Worm (Caenorhabditis elegans) whole organism, L2 larva: ENCODE data around the gene skr-12.

Experiments used
- C34F6.9 ChIP-seq: fragments of 150-350 bp; optimal IDR thresholded peaks from 2 replicates; lab custom pipeline; 2014; ENCODE audit warnings: missing biosample characterization, missing genetic modification characterization
- F13H6.1 ChIP-seq: sonication (generic microtip); optimal IDR thresholded peaks from 2 replicates; lab custom pipeline; 2016; ENCODE audit warnings: missing genetic modification characterization, missing compliant biosample characterization
- R02D3.7 ChIP-seq: fragments of 150-350 bp; optimal IDR thresholded peaks from 2 replicates; lab custom pipeline; 2014; ENCODE audit warnings: missing biosample characterization, missing genetic modification characterization
- Y55F3AM.14 ChIP-seq: fragments of 200-800 bp; sonication (Bioruptor generic); optimal IDR thresholded peaks from 2 replicates; lab custom pipeline; 2018; ENCODE audit warnings: mild to moderate bottlenecking, missing genetic modification characterization, missing compliant biosample characterization
- ZK546.5 ChIP-seq: sonication (generic microtip); optimal IDR thresholded peaks from 2 replicates; lab custom pipeline; 2017; ENCODE audit warnings: missing biosample characterization, missing genetic modification characterization
- alr-1 ChIP-seq: fragments of 150-350 bp; optimal IDR thresholded peaks from 2 replicates; lab custom pipeline; 2014; ENCODE audit warnings: missing biosample characterization, missing genetic modification characterization
- aly-2 ChIP-seq: fragments of 150-350 bp; optimal IDR thresholded peaks from 2 replicates; lab custom pipeline; 2014; ENCODE audit warnings: missing biosample characterization, missing genetic modification characterization
- blmp-1 ChIP-seq: sonication (generic microtip); optimal IDR thresholded peaks from 2 replicates; lab custom pipeline; 2017; ENCODE audit warnings: missing genetic modification characterization, mild to moderate bottlenecking, missing compliant biosample characterization, antibody characterized with exemption, moderate library complexity; ENCODE audit not compliant: insufficient read depth
- ceh-16 ChIP-seq: fragments of 150-350 bp; optimal IDR thresholded peaks from 2 replicates; lab custom pipeline; 2014; ENCODE audit warnings: missing biosample characterization, missing genetic modification characterization
- ceh-82 ChIP-seq: fragments of 150-350 bp; optimal IDR thresholded peaks from 2 replicates; lab custom pipeline; 2014; ENCODE audit warnings: missing biosample characterization, missing genetic modification characterization
- crh-2 ChIP-seq: sonication (generic microtip); optimal IDR thresholded peaks from 2 replicates; lab custom pipeline; 2017; ENCODE audit warnings: missing biosample characterization, missing genetic modification characterization
- dmd-4 ChIP-seq: sonication (generic microtip); optimal IDR thresholded peaks from 2 replicates; lab custom pipeline; 2017; ENCODE audit warnings: missing biosample characterization, missing genetic modification characterization
- egl-27 ChIP-seq: sonication (generic microtip); optimal IDR thresholded peaks from 3 replicates; lab custom pipeline; 2017; ENCODE audit warnings: missing biosample characterization, missing genetic modification reagents, missing genetic modification characterization
- elt-1 ChIP-seq: fragments of 150-350 bp; optimal IDR thresholded peaks from 2 replicates; lab custom pipeline; 2014; ENCODE audit warnings: missing biosample characterization, missing genetic modification characterization
- elt-3 ChIP-seq: sonication (generic microtip); optimal IDR thresholded peaks from 2 replicates; lab custom pipeline; 2017; ENCODE audit warnings: missing biosample characterization, missing genetic modification characterization
- fos-1 ChIP-seq: fragments of 150-350 bp; optimal IDR thresholded peaks from 2 replicates; lab custom pipeline; 2014; ENCODE audit warnings: missing biosample characterization, missing genetic modification characterization
- gmeb-1 ChIP-seq: fragments of 150-350 bp; optimal IDR thresholded peaks from 2 replicates; lab custom pipeline; 2014; ENCODE audit warnings: missing biosample characterization, missing genetic modification characterization
- lin-11 ChIP-seq: fragments of 150-350 bp; sonication (generic microtip); optimal IDR thresholded peaks from 2 replicates; lab custom pipeline; 2014; ENCODE audit warnings: missing biosample characterization, missing genetic modification characterization, inconsistent platforms, mixed read lengths
- lin-13 ChIP-seq: fragments of 150-350 bp; optimal IDR thresholded peaks from 2 replicates; lab custom pipeline; 2014; ENCODE audit warnings: missing biosample characterization, missing genetic modification reagents, missing genetic modification characterization
- mab-5 ChIP-seq: fragments of 150-350 bp; optimal IDR thresholded peaks from 2 replicates; lab custom pipeline; 2014; ENCODE audit warnings: missing biosample characterization, missing genetic modification characterization
- nhr-10 ChIP-seq: sonication (generic microtip); optimal IDR thresholded peaks from 2 replicates; lab custom pipeline; 2017; ENCODE audit warnings: missing biosample characterization, missing genetic modification characterization
- nhr-12 ChIP-seq: fragments of 150-350 bp; optimal IDR thresholded peaks from 2 replicates; lab custom pipeline; 2014; ENCODE audit warnings: missing biosample characterization, missing genetic modification characterization
- nhr-129 ChIP-seq: fragments of 150-350 bp; optimal IDR thresholded peaks from 2 replicates; lab custom pipeline; 2014; ENCODE audit warnings: missing biosample characterization, missing genetic modification characterization
- nhr-23 ChIP-seq: fragments of 150-350 bp; optimal IDR thresholded peaks from 2 replicates; lab custom pipeline; 2014; ENCODE audit warnings: missing biosample characterization, missing genetic modification reagents, missing genetic modification characterization
- nhr-25 ChIP-seq: fragments of 150-350 bp; sonication (generic microtip); optimal IDR thresholded peaks from 3 replicates; lab custom pipeline; 2014; ENCODE audit warnings: missing biosample characterization, missing genetic modification characterization
- nhr-6 ChIP-seq: fragments of 150-350 bp; optimal IDR thresholded peaks from 2 replicates; lab custom pipeline; 2014; ENCODE audit warnings: missing biosample characterization, missing genetic modification characterization
- nhr-77 ChIP-seq: fragments of 150-350 bp; optimal IDR thresholded peaks from 2 replicates; lab custom pipeline; 2014; ENCODE audit warnings: missing biosample characterization, missing genetic modification characterization
- peb-1 ChIP-seq: fragments of 150-350 bp; optimal IDR thresholded peaks from 2 replicates; lab custom pipeline; 2014; ENCODE audit warnings: missing biosample characterization, missing genetic modification characterization
- sem-4 ChIP-seq: fragments of 150-350 bp; optimal IDR thresholded peaks from 2 replicates; lab custom pipeline; 2014; ENCODE audit warnings: missing biosample characterization, missing genetic modification reagents, missing genetic modification characterization
- sma-3 ChIP-seq: sonication (generic microtip); optimal IDR thresholded peaks from 2 replicates; lab custom pipeline; 2016; ENCODE audit warnings: missing genetic modification reagents, missing genetic modification characterization, missing compliant biosample characterization
- sma-9 ChIP-seq, 2 experiments: fragments of 150-350 bp in 1 of 2; sonication (generic microtip) in 1 of 2; optimal IDR thresholded peaks; 2 replicates each; lab custom pipeline; 2014 to 2016; ENCODE audit warnings: missing genetic modification characterization in 2 of 2, mild to moderate bottlenecking in 1 of 2, missing biosample characterization in 1 of 2, missing compliant biosample characterization in 1 of 2, missing genetic modification reagents in 1 of 2, moderate library complexity in 1 of 2
- unc-55 ChIP-seq: fragments of 150-350 bp; sonication (generic microtip); optimal IDR thresholded peaks from 3 replicates; lab custom pipeline; 2014; ENCODE audit warnings: missing biosample characterization, missing genetic modification reagents, missing genetic modification characterization
- zag-1 ChIP-seq: fragments of 150-350 bp; optimal IDR thresholded peaks from 2 replicates; lab custom pipeline; 2014; ENCODE audit warnings: missing biosample characterization, missing genetic modification characterization
- ztf-1 ChIP-seq: fragments of 200-800 bp; sonication (Bioruptor generic); conservative IDR thresholded peaks from 2 replicates; pipeline ENCODE4 v1.3.6; 2022; ENCODE audit warnings: missing genetic modification characterization, missing compliant biosample characterization
- ztf-11 ChIP-seq: sonication (generic microtip); optimal IDR thresholded peaks from 2 replicates; lab custom pipeline; 2017; ENCODE audit warnings: missing biosample characterization, missing genetic modification characterization

skr-12 gene

ce11 chrIV:17166974-17167373 lies at the start of gene skr-12:
TSS of gene skr-12 (plus strand) at chrIV:17167274.
- TF ChIP-seq elt-1 (tag; lab: Kevin White, UChicago) (no peak), lin-13 (GFP tag; lab: Kevin White, UChicago) (no peak), nhr-23 (tag; lab: Kevin White, UChicago) (no peak), sma-9 (GFP tag; optimal IDR thresholded peaks at IDR 0.05; lab: Kevin White, UChicago) (no peak), sma-9 (tag; optimal IDR thresholded peaks at IDR 0.05; lab: Kevin White, UChicago) (no peak), elt-3 (tag; lab: Kevin White, UChicago) (no peak), ztf-11 (tag; lab: Kevin White, UChicago) (no peak), blmp-1 (tag; lab: Kevin White, UChicago) (no peak), F13H6.1 (tag; lab: Kevin White, UChicago) (no peak), dmd-4 (no peak), nhr-25 (tag; lab: Kevin White, UChicago) (no peak), ceh-82 (no peak), nhr-12 (tag; lab: Kevin White, UChicago) (no peak)
- TF ChIP-seq, all 48 proteins: peak for 0

ce11 chrIV:17118585-17118984 lies 48.5 kb upstream of the skr-12 start, which contains the start of gene uaf-2:
TSS of gene uaf-2 (minus strand) at chrIV:17118767.
- peak; percentile 36 for TF ChIP-seq sma-3
- TF ChIP-seq blmp-1 (tag; lab: Kevin White, UChicago) = no peak
- no peak for TF ChIP-seq aly-2
- TF ChIP-seq C34F6.9 = peak; percentile 22
- no peak for TF ChIP-seq peb-1 (tag; lab: Kevin White, UChicago)
- no peak for TF ChIP-seq alr-1
- TF ChIP-seq Y55F3AM.14 (GFP tag; lab: Kevin White, UChicago) = no peak
- no peak for TF ChIP-seq R02D3.7 (tag; lab: Kevin White, UChicago)
- TF ChIP-seq nhr-10 (tag; lab: Kevin White, UChicago) = no peak
- no peak for TF ChIP-seq sma-9 (GFP tag; optimal IDR thresholded peaks at IDR 0.05; lab: Kevin White, UChicago)
- TF ChIP-seq sma-9 (tag; optimal IDR thresholded peaks at IDR 0.05; lab: Kevin White, UChicago) = no peak
- peak; percentile 10 for TF ChIP-seq gmeb-1 (tag; lab: Kevin White, UChicago)
- TF ChIP-seq lin-13 (GFP tag; lab: Kevin White, UChicago) = no peak
- TF ChIP-seq lin-11 (tag; lab: Kevin White, UChicago) = no peak
- TF ChIP-seq egl-27 (tag; lab: Kevin White, UChicago) = no peak
- TF ChIP-seq unc-55 (GFP tag; lab: Kevin White, UChicago) = peak; percentile 54
- TF ChIP-seq zag-1 (tag; lab: Kevin White, UChicago) = no peak
- TF ChIP-seq crh-2 (tag; lab: Kevin White, UChicago) = peak; percentile 6
- peak; percentile 22 for TF ChIP-seq nhr-129 (tag; lab: Kevin White, UChicago)
- TF ChIP-seq nhr-6 (tag; lab: Kevin White, UChicago) = no peak
- TF ChIP-seq ceh-16 (tag; lab: Kevin White, UChicago) = no peak

- TF ChIP-seq sem-4 (tag; lab: Kevin White, UChicago) (no peak), nhr-6 (tag; lab: Kevin White, UChicago) (no peak), F13H6.1 (tag; lab: Kevin White, UChicago) (no peak), nhr-12 (tag; lab: Kevin White, UChicago) (no peak), nhr-77 (no peak)
Observed at ce11 chrIV:17118987-17119732, 47.9 kb upstream of the skr-12 start, which contains the start of gene itsn-1. TSS of gene itsn-1 (plus strand) at chrIV:17119682.

ce11 chrIV:17121058-17121773 lies 45.9 kb upstream of the skr-12 start:
- TF ChIP-seq unc-55 (GFP tag; lab: Kevin White, UChicago) (peak; percentile 55), alr-1 (no peak), mab-5 (tag; lab: Kevin White, UChicago) (no peak), fos-1 (tag; lab: Kevin White, UChicago) (no peak), elt-3 (tag; lab: Kevin White, UChicago) (no peak), ztf-1 (no peak), C34F6.9 (peak; percentile 28), nhr-6 (tag; lab: Kevin White, UChicago) (no peak), dmd-4 (no peak), ZK546.5 (tag; lab: Kevin White, UChicago) (no peak), egl-27 (tag; lab: Kevin White, UChicago) (no peak)
